Fruit fly (Drosophila melanogaster): Measurements from ENCODE around the gene CG4998.
A peak's percentile ranks its signal among the peaks of the same experiment; 100 is the strongest.

DNA sequence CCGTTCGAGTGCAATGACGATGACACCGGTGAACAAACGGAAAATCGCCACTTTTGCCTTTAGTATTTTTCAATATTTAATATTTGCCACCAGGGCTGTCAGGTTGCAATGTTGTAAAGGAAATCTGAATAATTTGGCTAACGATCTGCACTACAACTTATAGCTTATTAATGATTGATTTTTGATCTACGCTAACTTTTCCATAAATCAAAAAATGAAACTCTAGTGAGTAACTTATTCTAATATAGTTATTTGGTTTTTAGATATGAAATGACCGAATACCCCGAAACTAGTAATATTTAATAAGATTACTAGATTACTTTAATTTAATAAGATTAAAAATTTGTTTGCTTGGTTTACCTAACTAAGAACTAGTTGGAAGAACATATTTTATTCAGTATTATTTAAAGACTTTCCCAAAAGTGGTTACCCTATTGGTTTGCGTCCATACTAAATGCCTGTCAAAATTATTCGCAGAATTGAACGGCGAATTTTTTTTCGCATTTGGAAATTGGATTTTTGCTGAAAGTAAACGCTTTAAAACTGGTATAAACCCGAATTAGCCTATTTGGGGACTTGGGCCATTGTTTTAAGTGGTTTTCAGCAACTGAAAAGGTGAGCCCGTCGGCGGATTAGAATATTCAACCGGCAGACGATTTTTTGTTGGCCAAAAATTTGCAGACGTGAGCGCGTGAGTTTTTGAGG, 47.2 kb downstream of the CG4998 start, which contains the start of the genes Agpat3 and RAF2:
- peak; percentile 31; the same call in 1 of the 4 replicates for TF ChIP-seq Gug (GFP tag; IDR thresholded peaks at IDR 0.05)
- no peak for TF ChIP-seq CG12769 (tag; optimal IDR thresholded peaks at IDR 0.05)
- no peak for TF ChIP-seq Vsx1 (GFP tag; optimal IDR thresholded peaks at IDR 0.05)
- TF ChIP-seq Hr78 (GFP tag; optimal IDR thresholded peaks at IDR 0.05) = no peak
- peak; percentile 61 for TF ChIP-seq Rfx (GFP tag; IDR thresholded peaks at IDR 0.05)
- TF ChIP-seq CoRest (tag; optimal IDR thresholded peaks at IDR 0.05) = peak; percentile 75
- TF ChIP-seq CG43689 (GFP tag; IDR thresholded peaks at IDR 0.05) = no peak
- peak; percentile 60 for TF ChIP-seq CG30020 (tag; optimal IDR thresholded peaks at IDR 0.05)
- no peak for TF ChIP-seq CG6272 (GFP tag; IDR thresholded peaks at IDR 0.05)
- no peak for TF ChIP-seq onecut (GFP tag; IDR thresholded peaks at IDR 0.05)
